Worm (Caenorhabditis elegans) whole organism, young adult: ENCODE results near the gene D1005.5.

Source experiments
- F10E7.11 ChIP-seq: sonication (generic microtip); optimal IDR thresholded peaks from 2 replicates; lab custom pipeline; 2017; ENCODE audit warnings: mild to moderate bottlenecking, missing genetic modification characterization, moderate library complexity, missing compliant biosample characterization
- F39B2.1 ChIP-seq: fragments of 200-800 bp; sonication (Bioruptor generic); IDR thresholded peaks from 2 replicates; pipeline ENCODE4 v1.3.6; 2022; ENCODE audit warnings: missing genetic modification reagents, missing genetic modification characterization, missing compliant biosample characterization
- F55B11.4 ChIP-seq: sonication (generic microtip); optimal IDR thresholded peaks from 2 replicates; lab custom pipeline; 2016; ENCODE audit warnings: missing compliant biosample characterization, missing genetic modification characterization, borderline replicate concordance; ENCODE audit not compliant: insufficient read depth
- F57C9.4 ChIP-seq: sonication (generic microtip); optimal IDR thresholded peaks from 2 replicates; lab custom pipeline; 2017; ENCODE audit warnings: mild to moderate bottlenecking, missing genetic modification characterization, missing compliant biosample characterization
- Y53F4B.3 ChIP-seq: fragments of 200-800 bp; sonication (Bioruptor generic); IDR thresholded peaks from 2 replicates; pipeline ENCODE4 v1.3.6; 2022; ENCODE audit warnings: missing genetic modification reagents, missing genetic modification characterization, missing compliant biosample characterization
- Y67H2A.10 ChIP-seq: fragments of 200-800 bp; sonication (Bioruptor generic); conservative IDR thresholded peaks from 2 replicates; pipeline ENCODE4 v1.3.6; 2022; ENCODE audit warnings: missing genetic modification reagents, missing genetic modification characterization, missing compliant biosample characterization
- attf-6 ChIP-seq: fragments of 200-800 bp; sonication (Bioruptor generic); IDR thresholded peaks from 2 replicates; pipeline ENCODE4 v1.3.6; 2022; ENCODE audit warnings: missing genetic modification reagents, missing genetic modification characterization, missing compliant biosample characterization
- bed-1 ChIP-seq: fragments of 200-800 bp; sonication (Bioruptor generic); IDR thresholded peaks from 2 replicates; pipeline ENCODE4 v1.3.6; 2022; ENCODE audit warnings: missing genetic modification reagents, missing genetic modification characterization, missing compliant biosample characterization
- cebp-1 ChIP-seq, 2 experiments: fragments of 200-800 bp in 1 of 2; sonication (Bioruptor generic) in 1 of 2; sonication (generic microtip) in 1 of 2; IDR thresholded peaks in 1 of 2; optimal IDR thresholded peaks in 1 of 2; 2 replicates each; pipeline versions ENCODE4 v1.3.6 to Lab custom; 2017 to 2022; ENCODE audit warnings: missing compliant biosample characterization in 2 of 2, missing genetic modification characterization in 2 of 2, mild to moderate bottlenecking in 1 of 2, missing genetic modification reagents in 1 of 2, moderate library complexity in 1 of 2
- cebp-2 ChIP-seq: fragments of 200-800 bp; sonication (Bioruptor generic); IDR thresholded peaks from 2 replicates; pipeline ENCODE4 v1.3.6; 2022; ENCODE audit warnings: missing genetic modification characterization, missing compliant biosample characterization
- ceh-100 ChIP-seq: fragments of 200-800 bp; sonication (Bioruptor generic); IDR thresholded peaks from 2 replicates; pipeline ENCODE4 v1.3.6; 2022; ENCODE audit warnings: missing genetic modification reagents, missing genetic modification characterization, missing compliant biosample characterization
- chd-7 ChIP-seq: sonication (generic microtip); optimal IDR thresholded peaks from 2 replicates; lab custom pipeline; 2016; ENCODE audit warnings: mild to moderate bottlenecking, missing genetic modification characterization, moderate library complexity, missing compliant biosample characterization
- die-1 ChIP-seq: sonication (generic microtip); optimal IDR thresholded peaks from 2 replicates; lab custom pipeline; 2016; ENCODE audit warnings: missing genotype, mild to moderate bottlenecking, missing genetic modification characterization, missing compliant biosample characterization
- ets-4 ChIP-seq: fragments of 200-800 bp; sonication (Bioruptor generic); optimal IDR thresholded peaks from 2 replicates; lab custom pipeline; 2018; ENCODE audit warnings: mild to moderate bottlenecking, missing genetic modification characterization, missing compliant biosample characterization
- hrde-1 ChIP-seq: sonication (generic microtip); optimal IDR thresholded peaks from 2 replicates; lab custom pipeline; 2016; ENCODE audit warnings: missing genetic modification characterization, mild to moderate bottlenecking, missing compliant biosample characterization, moderate library complexity, missing genotype, missing genetic modification reagents, borderline replicate concordance
- let-526 ChIP-seq: fragments of 200-800 bp; sonication (Bioruptor generic); IDR thresholded peaks from 2 replicates; pipeline ENCODE4 v1.3.6; 2022; ENCODE audit warnings: missing genetic modification reagents, missing genetic modification characterization, missing compliant biosample characterization
- lin-54 ChIP-seq: fragments of 200-800 bp; sonication (Bioruptor generic); optimal IDR thresholded peaks from 2 replicates; lab custom pipeline; 2018; ENCODE audit warnings: mild to moderate bottlenecking, missing genetic modification characterization, missing compliant biosample characterization
- lir-1 ChIP-seq: fragments of 200-800 bp; sonication (Bioruptor generic); conservative IDR thresholded peaks from 2 replicates; pipeline ENCODE4 v1.3.6; 2022; ENCODE audit warnings: missing genetic modification reagents, missing genetic modification characterization, missing compliant biosample characterization
- madf-8 ChIP-seq: fragments of 200-800 bp; sonication (Bioruptor generic); conservative IDR thresholded peaks from 2 replicates; pipeline ENCODE4 v1.3.6; 2022; ENCODE audit warnings: missing genetic modification reagents, missing genetic modification characterization, missing compliant biosample characterization
- mcd-1 ChIP-seq: fragments of 200-800 bp; sonication (Bioruptor generic); IDR thresholded peaks from 2 replicates; pipeline ENCODE4 v1.3.6; 2022; ENCODE audit warnings: missing genetic modification reagents, missing genetic modification characterization, missing compliant biosample characterization
- mel-28 ChIP-seq: sonication (generic microtip); optimal IDR thresholded peaks from 2 replicates; lab custom pipeline; 2016; ENCODE audit warnings: borderline replicate concordance, mild to moderate bottlenecking, missing genetic modification characterization, missing compliant biosample characterization
- mes-4 ChIP-seq: sonication (generic microtip); optimal IDR thresholded peaks from 2 replicates; lab custom pipeline; 2016; ENCODE audit warnings: missing genotype, missing genetic modification characterization, missing compliant biosample characterization
- nfya-1 ChIP-seq: sonication (generic microtip); optimal IDR thresholded peaks from 2 replicates; lab custom pipeline; 2017; ENCODE audit warnings: antibody characterized with exemption, missing compliant biosample characterization, missing genetic modification characterization, borderline replicate concordance; ENCODE audit not compliant: insufficient read depth
- nhr-80 ChIP-seq: sonication (generic microtip); optimal IDR thresholded peaks from 2 replicates; lab custom pipeline; 2016; ENCODE audit warnings: missing genetic modification characterization, missing compliant biosample characterization
- rcor-1 ChIP-seq: fragments of 200-800 bp; sonication (Bioruptor generic); IDR thresholded peaks from 2 replicates; pipeline ENCODE4 v1.3.6; 2022; ENCODE audit warnings: missing genetic modification reagents, missing genetic modification characterization, missing compliant biosample characterization
- somi-1 ChIP-seq: fragments of 200-800 bp; sonication (Bioruptor generic); optimal IDR thresholded peaks from 2 replicates; lab custom pipeline; 2018; ENCODE audit warnings: mild to moderate bottlenecking, missing genetic modification characterization, missing compliant biosample characterization
- sptf-2 ChIP-seq: fragments of 200-800 bp; sonication (Bioruptor generic); optimal IDR thresholded peaks from 2 replicates; lab custom pipeline; 2018; ENCODE audit warnings: mild to moderate bottlenecking, missing genetic modification characterization, missing compliant biosample characterization
- tbp1 ChIP-seq: fragments of 200-800 bp; sonication (Bioruptor generic); optimal IDR thresholded peaks from 2 replicates; lab custom pipeline; 2018; ENCODE audit warnings: mild to moderate bottlenecking, missing genetic modification characterization, missing compliant biosample characterization
- tbx-9 ChIP-seq: sonication (generic microtip); optimal IDR thresholded peaks from 2 replicates; lab custom pipeline; 2016; ENCODE audit warnings: borderline replicate concordance, missing genetic modification characterization, inconsistent platforms, missing compliant biosample characterization
- zim-3 ChIP-seq: sonication (generic microtip); optimal IDR thresholded peaks from 2 replicates; lab custom pipeline; 2017; ENCODE audit warnings: mild to moderate bottlenecking, missing genetic modification characterization, moderate library complexity, missing compliant biosample characterization
- ztf-22 ChIP-seq: fragments of 200-800 bp; sonication (Bioruptor generic); optimal IDR thresholded peaks from 2 replicates; lab custom pipeline; 2018; ENCODE audit warnings: mild to moderate bottlenecking, missing genetic modification characterization, moderate library complexity, missing compliant biosample characterization
- ztf-26 ChIP-seq: sonication (generic microtip); optimal IDR thresholded peaks from 2 replicates; lab custom pipeline; 2017; ENCODE audit warnings: missing genetic modification characterization, missing compliant biosample characterization

D1005.5 gene

ce11 chrX:1486135-1486648 lies 13.4 kb upstream of the D1005.5 start, which contains the start of the genes D1005.10 and dhs-25 (continued):
- TF ChIP-seq ceh-100 (GFP tag; lab: Robert Waterston, UW) = peak; percentile 12; the same call in 1 of the 2 replicates
- peak; percentile 31; the same call in 1 of the 2 replicates for TF ChIP-seq mcd-1 (GFP tag; lab: Robert Waterston, UW)
- peak; percentile 45 for TF ChIP-seq tbp1 (GFP tag; lab: Kevin White, UChicago)
- peak; percentile 34 for TF ChIP-seq ztf-22 (GFP tag; lab: Kevin White, UChicago)
- TF ChIP-seq, all 124 proteins: peak for 30

ce11 chrX:1485718-1486117 lies 12.9 kb upstream of the D1005.5 start, which contains the start of gene D1005.4:
Gene D1005.4, minus strand, starts transcription at chrX:1485818.
- TF ChIP-seq F55B11.4 (tag; lab: Kevin White, UChicago) (no peak), cebp-1 (GFP tag; IDR thresholded peaks at IDR 0.05; lab: Robert Waterston, UW) (no peak), cebp-1 (tag; optimal IDR thresholded peaks at IDR 0.05; lab: Kevin White, UChicago) (no peak), die-1 (no peak), chd-7 (tag; lab: Kevin White, UChicago) (no peak)

ce11 chrX:1483229-1483628 lies 10.4 kb upstream of the D1005.5 start:
- TF ChIP-seq tbx-9 (no peak), F10E7.11 (tag; lab: Kevin White, UChicago) (no peak), zim-3 (tag; lab: Kevin White, UChicago) (no peak), Y67H2A.10 (GFP tag; lab: Robert Waterston, UW) (no peak), madf-8 (GFP tag; lab: Robert Waterston, UW) (no peak), ceh-100 (GFP tag; lab: Robert Waterston, UW) (no peak), rcor-1 (GFP tag; lab: Robert Waterston, UW) (no peak), die-1 (no peak), lir-1 (GFP tag; lab: Robert Waterston, UW) (no peak), F57C9.4 (tag; lab: Kevin White, UChicago) (no peak), ets-4 (GFP tag; lab: Kevin White, UChicago) (no peak), somi-1 (GFP tag; lab: Kevin White, UChicago) (no peak), lin-54 (GFP tag; lab: Kevin White, UChicago) (no peak), F39B2.1 (no peak), hrde-1 (tag; lab: Kevin White, UChicago) (no peak)

- 0 out of 2 replicates have a peak, but pooled peaks have one; percentile 61 for TF ChIP-seq bed-1 (GFP tag; lab: Robert Waterston, UW)
- no peak for TF ChIP-seq nfya-1 (tag; lab: Kevin White, UChicago)
Measured at ce11 chrX:1480564-1480963, 7.8 kb upstream of the D1005.5 start.

- TF ChIP-seq let-526 (GFP tag; lab: Robert Waterston, UW) (no peak), mes-4 (tag; lab: Kevin White, UChicago) (no peak), ztf-26 (tag; lab: Kevin White, UChicago) (no peak), F10E7.11 (tag; lab: Kevin White, UChicago) (no peak), mel-28 (tag; lab: Kevin White, UChicago) (no peak), cebp-2 (GFP tag; lab: Robert Waterston, UW) (no peak), attf-6 (GFP tag; lab: Robert Waterston, UW) (no peak), sptf-2 (GFP tag; lab: Kevin White, UChicago) (no peak), nhr-80 (no peak), Y53F4B.3 (GFP tag; lab: Robert Waterston, UW) (no peak)
Measured at ce11 chrX:1479637-1480036, 6.9 kb upstream of the D1005.5 start.
